Worm (Caenorhabditis elegans): ENCODE results near the gene C05D11.5.

ce11 chrIII:6374947-6375415, 36.8 kb downstream of the C05D11.5 start, which contains the start of the genes rps-13 and nfx-1:
- TF ChIP-seq aha-1 (tag; optimal IDR thresholded peaks at IDR 0.05) (no peak), jun-1 (tag; optimal IDR thresholded peaks at IDR 0.05) (peak; percentile 62), lsy-2 (tag; optimal IDR thresholded peaks at IDR 0.05) (peak; percentile 98 to 99), lin-39 (tag; optimal IDR thresholded peaks at IDR 0.05) (no peak), C04F5.9 (tag; optimal IDR thresholded peaks at IDR 0.05) (peak; percentile 13), mep-1 (tag; optimal IDR thresholded peaks at IDR 0.05) (peak; percentile 78)

Measured in whole organism, L1 larva.